Worm (Caenorhabditis elegans) whole organism, L2 larva: ENCODE data around the gene C35B1.7.

Experiments
- ama-1 ChIP-seq: fragments of 150-350 bp; optimal IDR thresholded peaks from 2 replicates; lab custom pipeline; 2018; ENCODE audit warnings: inconsistent platforms
- elt-1 ChIP-seq: fragments of 150-350 bp; optimal IDR thresholded peaks from 2 replicates; lab custom pipeline; 2014; ENCODE audit warnings: missing biosample characterization, missing genetic modification characterization
- elt-3 ChIP-seq: sonication (generic microtip); optimal IDR thresholded peaks from 2 replicates; lab custom pipeline; 2017; ENCODE audit warnings: missing biosample characterization, missing genetic modification characterization
- fos-1 ChIP-seq: fragments of 150-350 bp; optimal IDR thresholded peaks from 2 replicates; lab custom pipeline; 2014; ENCODE audit warnings: missing biosample characterization, missing genetic modification characterization
- lsy-2 ChIP-seq, 2 experiments: fragments of 150-350 bp in 1 of 2; sonication (generic microtip) in 1 of 2; optimal IDR thresholded peaks; 2 replicates each; lab custom pipeline; 2014 to 2017; ENCODE audit warnings: missing biosample characterization in 2 of 2, missing genetic modification characterization in 2 of 2
- mdl-1 ChIP-seq, 2 experiments: fragments of 150-350 bp in 1 of 2; sonication (generic microtip) in 1 of 2; optimal IDR thresholded peaks; 2 replicates each; lab custom pipeline; 2017; ENCODE audit warnings: missing biosample characterization in 2 of 2, missing genetic modification characterization in 2 of 2
- nhr-11 ChIP-seq: fragments of 150-350 bp; optimal IDR thresholded peaks from 2 replicates; lab custom pipeline; 2014; ENCODE audit warnings: missing biosample characterization, missing genetic modification characterization
- nhr-77 ChIP-seq: fragments of 150-350 bp; optimal IDR thresholded peaks from 2 replicates; lab custom pipeline; 2014; ENCODE audit warnings: missing biosample characterization, missing genetic modification characterization
- sma-9 ChIP-seq, 2 experiments: fragments of 150-350 bp in 1 of 2; sonication (generic microtip) in 1 of 2; optimal IDR thresholded peaks; 2 replicates each; lab custom pipeline; 2014 to 2016; ENCODE audit warnings: missing genetic modification characterization in 2 of 2, mild to moderate bottlenecking in 1 of 2, missing biosample characterization in 1 of 2, missing compliant biosample characterization in 1 of 2, missing genetic modification reagents in 1 of 2, moderate library complexity in 1 of 2
- snpc-4 ChIP-seq: fragments of 150-350 bp; optimal IDR thresholded peaks from 2 replicates; lab custom pipeline; 2014; ENCODE audit warnings: missing biosample characterization, missing genetic modification characterization
- unc-62 ChIP-seq: fragments of 150-350 bp; optimal IDR thresholded peaks from 2 replicates; lab custom pipeline; 2014; ENCODE audit warnings: missing biosample characterization, missing genetic modification reagents, missing genetic modification characterization
- zag-1 ChIP-seq: fragments of 150-350 bp; optimal IDR thresholded peaks from 2 replicates; lab custom pipeline; 2014; ENCODE audit warnings: missing biosample characterization, missing genetic modification characterization
- ztf-4 ChIP-seq: fragments of 150-350 bp; optimal IDR thresholded peaks from 2 replicates; lab custom pipeline; 2014; ENCODE audit warnings: missing biosample characterization, missing genetic modification characterization

DNA sequence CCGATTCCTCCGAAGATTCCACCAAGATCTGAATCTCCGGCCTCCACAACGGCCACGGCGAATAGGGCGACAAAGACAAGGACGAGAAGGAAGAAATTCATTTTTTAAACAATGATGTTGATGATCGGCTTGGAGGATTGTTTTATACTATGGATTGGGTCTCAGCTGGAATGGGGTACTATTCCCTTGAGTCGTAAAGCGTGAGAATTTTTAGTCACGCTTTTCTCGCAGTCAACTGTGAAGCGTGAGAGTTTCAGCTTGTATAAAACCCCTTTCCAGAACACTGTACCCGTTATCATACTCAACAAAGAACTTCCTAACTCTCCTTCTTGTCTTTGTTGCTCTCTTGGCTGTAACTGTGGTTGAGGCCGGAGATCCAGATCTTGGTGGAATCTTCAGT, 5.7 kb downstream of the C35B1.7 start, which contains the start of gene F49F1.15:
- TF ChIP-seq unc-62 (GFP tag; lab: Kevin White, UChicago) (no peak), elt-3 (tag; lab: Kevin White, UChicago) (no peak), ama-1 (lab: Kevin White, UChicago) (no peak), snpc-4 (tag; lab: Kevin White, UChicago) (no peak), nhr-11 (tag; lab: Kevin White, UChicago) (no peak), elt-1 (tag; lab: Kevin White, UChicago) (no peak), ztf-4 (tag; lab: Kevin White, UChicago) (no peak), lsy-2 (tag; optimal IDR thresholded peaks at IDR 0.05; lab: Kevin White, UChicago) (no peak), sma-9 (GFP tag; optimal IDR thresholded peaks at IDR 0.05; lab: Kevin White, UChicago) (no peak), sma-9 (tag; optimal IDR thresholded peaks at IDR 0.05; lab: Kevin White, UChicago) (no peak), fos-1 (no peak), zag-1 (tag; lab: Kevin White, UChicago) (no peak), mdl-1 (tag; optimal IDR thresholded peaks at IDR 0.05; lab: Kevin White, UChicago) (no peak), nhr-77 (no peak)
